Worm (Caenorhabditis elegans): Measurements from ENCODE around the gene Y82E9BR.8.

The Y82E9BR.8 gene

ce11 chrIII:1374355-1374807, 16.5 kb upstream of the Y82E9BR.8 start, which contains the start of gene Y82E9BR.20:
Gene Y82E9BR.20 (plus strand): TSS chrIII:1374405.
- no peak for TF ChIP-seq unc-62 (GFP tag; optimal IDR thresholded peaks at IDR 0.05)

ce11 chrIII:1372563-1372962, 14.7 kb upstream of the Y82E9BR.8 start:
- no peak for TF ChIP-seq unc-62 (GFP tag; optimal IDR thresholded peaks at IDR 0.05)

DNA sequence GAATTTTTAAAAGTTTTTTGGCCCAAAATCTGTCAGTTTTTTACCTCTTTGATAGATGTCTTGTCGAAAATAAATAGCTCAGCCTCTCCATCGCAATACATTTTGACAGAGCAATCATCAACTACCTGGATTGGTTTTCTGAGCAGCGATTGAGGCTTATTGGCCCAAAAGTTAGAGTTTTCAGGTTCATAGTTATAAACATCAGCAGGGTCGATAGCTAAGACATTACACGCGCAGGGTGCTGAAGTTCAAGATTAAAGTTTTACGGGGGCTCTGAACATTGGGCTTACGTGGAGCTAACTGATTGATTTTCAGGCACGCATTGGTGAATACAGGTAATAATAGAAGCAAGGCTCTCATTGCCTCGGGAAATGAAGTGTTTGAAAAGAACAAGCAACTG, 1.8 kb upstream of the Y82E9BR.8 start, which contains the start of gene Y82E9BR.9:
Gene Y82E9BR.9 (minus strand): TSS at position 101 of the 400 bp plus-strand sequence.
- TF ChIP-seq unc-62 (GFP tag; optimal IDR thresholded peaks at IDR 0.05) = no peak

DNA sequence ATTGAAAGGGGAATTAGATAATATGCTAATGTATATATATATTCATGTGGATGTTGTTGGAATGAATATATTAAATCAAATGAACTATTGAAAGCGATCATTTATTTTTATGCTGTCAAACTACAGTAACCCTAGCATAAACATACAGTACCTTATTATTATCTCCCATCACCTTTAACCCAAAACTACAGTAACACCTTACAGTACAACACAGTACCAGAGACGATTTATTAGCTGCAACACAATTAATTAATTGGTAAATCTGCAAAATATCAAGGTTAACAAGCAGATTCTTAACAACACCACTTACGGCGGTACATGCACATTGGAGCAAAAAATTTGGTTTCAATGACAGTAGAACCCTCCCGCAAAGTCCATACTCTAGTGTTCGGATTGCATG, 2.6 kb downstream of the Y82E9BR.8 start, which contains the start of gene Y82E9BL.1:
Gene Y82E9BL.1 (minus strand): TSS at position 101 of the 400 bp plus-strand sequence.
- TF ChIP-seq unc-62 (GFP tag; optimal IDR thresholded peaks at IDR 0.05) = no peak

ce11 chrIII:1354523-1354922, 3.4 kb downstream of the Y82E9BR.8 start:
- no peak for TF ChIP-seq unc-62 (GFP tag; optimal IDR thresholded peaks at IDR 0.05)

DNA sequence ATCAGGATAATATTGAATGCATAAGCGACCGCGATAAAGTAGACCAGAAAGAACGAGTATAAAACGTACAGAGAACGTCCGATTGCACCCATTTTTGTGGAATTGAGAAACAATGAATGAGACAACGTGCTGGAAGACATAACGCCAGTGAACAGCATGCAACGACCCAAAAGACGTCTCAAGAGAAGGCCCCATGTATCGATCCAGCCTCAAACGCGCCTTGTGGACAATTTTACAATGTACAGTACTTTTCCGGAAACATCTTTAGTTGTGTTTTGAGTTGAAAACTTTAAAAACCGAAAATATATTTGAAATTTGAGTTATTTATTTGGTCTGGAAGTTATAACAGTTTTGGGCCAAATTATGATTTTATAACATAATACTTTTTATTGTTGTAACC, 7.1 kb downstream of the Y82E9BR.8 start, which contains the start of gene Y82E9BL.3:
Gene Y82E9BL.3 (minus strand): TSS at position 101 of the 400 bp plus-strand sequence.
- no peak for TF ChIP-seq unc-62 (GFP tag; optimal IDR thresholded peaks at IDR 0.05)

DNA sequence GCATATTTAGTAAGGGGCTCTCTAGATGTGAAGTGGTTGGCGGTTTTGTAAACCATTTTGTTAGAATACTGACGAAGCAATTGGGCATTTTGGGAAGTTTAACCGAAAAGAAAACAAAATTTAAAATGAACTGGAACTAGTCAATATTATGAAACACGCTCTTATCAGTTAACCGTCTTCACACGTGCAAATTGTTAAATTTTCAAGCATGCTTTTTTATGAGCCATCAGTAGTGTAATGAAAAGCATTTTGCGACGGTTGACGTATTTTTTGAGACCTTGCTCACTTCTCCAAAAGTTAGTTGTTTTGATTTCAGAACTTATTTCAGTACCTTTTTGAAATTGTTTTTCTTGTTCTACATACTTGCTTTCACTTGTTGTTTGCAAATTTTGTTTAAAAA, 8.6 kb downstream of the Y82E9BR.8 start, which contains the start of gene fbxa-25:
Gene fbxa-25 (minus strand): TSS at position 138 of the 400 bp plus-strand sequence.
- TF ChIP-seq unc-62 (GFP tag; optimal IDR thresholded peaks at IDR 0.05) = no peak

- no peak for TF ChIP-seq unc-62 (GFP tag; optimal IDR thresholded peaks at IDR 0.05)
Observed at ce11 chrIII:1347539-1347938, 10.3 kb downstream of the Y82E9BR.8 start, which contains the start of gene Y82E9BL.5. Gene Y82E9BL.5 (minus strand): TSS chrIII:1347639.

DNA sequence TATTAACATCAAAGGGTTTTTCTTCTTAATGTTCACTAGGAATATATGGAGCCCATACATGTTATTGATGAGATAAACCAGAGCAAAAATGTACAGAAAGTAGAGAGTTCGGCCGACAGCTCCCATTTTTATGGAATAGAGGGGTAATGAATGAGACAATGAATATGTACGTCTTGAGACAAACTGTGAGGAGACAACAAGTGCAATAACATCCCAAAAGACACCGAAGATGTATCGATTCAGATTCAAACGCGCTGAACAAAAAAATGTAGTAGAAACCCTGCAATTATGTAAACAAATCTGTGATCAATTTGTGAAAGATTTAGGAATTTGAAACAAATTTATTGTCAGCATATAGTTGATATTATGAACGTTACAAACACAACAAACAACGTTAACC, 10.9 kb downstream of the Y82E9BR.8 start:
- no peak for TF ChIP-seq unc-62 (GFP tag; optimal IDR thresholded peaks at IDR 0.05)

DNA sequence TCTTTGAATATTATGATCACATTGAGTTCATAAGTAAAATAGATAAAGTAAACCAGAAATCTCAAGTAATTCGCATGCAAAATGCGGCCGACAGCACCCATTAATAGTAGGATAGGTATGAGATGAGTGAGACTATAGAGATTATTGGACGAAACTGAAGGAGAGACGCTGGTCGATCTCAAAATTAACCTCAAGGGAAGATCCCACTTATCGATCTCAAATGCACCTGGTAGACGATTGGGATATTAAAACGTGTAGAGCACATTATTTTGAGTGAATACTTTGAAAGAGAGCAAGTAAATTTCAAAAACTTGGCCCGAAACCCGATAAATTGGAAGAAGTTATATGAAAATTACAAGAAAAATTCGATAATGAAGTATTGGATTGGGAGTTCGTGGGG, 12.2 kb downstream of the Y82E9BR.8 start, which contains the start of gene Y82E9BL.6:
Gene Y82E9BL.6 (minus strand): TSS at position 101 of the 400 bp plus-strand sequence.
- no peak for TF ChIP-seq unc-62 (GFP tag; optimal IDR thresholded peaks at IDR 0.05)

DNA sequence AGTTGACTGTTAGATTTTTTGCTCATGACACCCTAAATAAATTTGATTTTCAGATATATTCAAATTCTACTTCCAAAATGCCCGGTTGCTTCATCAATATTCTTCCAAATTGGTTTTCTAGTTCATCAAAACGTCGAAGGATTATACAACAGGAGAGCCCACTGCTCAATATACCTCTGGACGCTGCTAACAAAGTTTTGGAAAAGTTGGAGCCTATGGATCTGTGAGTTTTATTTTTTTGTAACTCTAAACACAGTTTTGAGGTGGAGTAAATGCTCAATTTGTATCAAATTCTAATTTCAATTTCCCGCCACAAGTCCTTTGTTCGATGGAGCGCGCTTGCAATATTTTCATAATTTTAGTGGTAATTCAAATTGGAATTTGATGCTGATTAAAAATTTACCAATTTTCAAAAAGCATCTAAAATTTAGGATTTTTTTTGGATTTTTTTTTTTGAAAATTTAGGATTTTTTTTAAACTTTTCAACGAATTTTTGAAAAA, 14.9 kb downstream of the Y82E9BR.8 start, which contains the start of gene fbxa-27:
Gene fbxa-27 (plus strand): TSS at position 51 of the 501 bp plus-strand sequence.
- TF ChIP-seq unc-62 (GFP tag; optimal IDR thresholded peaks at IDR 0.05) = no peak

DNA sequence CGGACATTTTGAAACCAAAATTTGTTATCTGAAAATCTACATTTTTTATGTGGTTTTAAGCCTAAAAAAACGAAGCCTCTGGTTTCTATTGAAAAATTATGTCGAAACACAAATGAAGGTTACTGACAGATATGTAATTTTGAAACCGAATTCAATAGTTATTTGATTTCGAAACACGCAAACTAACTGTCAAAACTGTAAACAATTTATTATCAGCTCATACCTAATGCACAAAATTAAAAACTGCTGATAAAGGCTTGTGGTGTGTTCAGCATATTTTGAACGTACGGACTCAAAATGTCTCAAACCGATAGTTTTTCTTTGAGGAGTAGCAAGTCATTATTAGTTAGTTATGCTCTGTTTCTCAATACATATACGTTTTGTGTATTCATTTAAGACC, 15.4 kb downstream of the Y82E9BR.8 start, which contains the start of gene fbxa-26:
Gene fbxa-26 (minus strand): TSS at position 35 of the 400 bp plus-strand sequence.
- no peak for TF ChIP-seq unc-62 (GFP tag; optimal IDR thresholded peaks at IDR 0.05)

ce11 chrIII:1340240-1340639, 17.6 kb downstream of the Y82E9BR.8 start, which contains the start of gene fbxa-5:
Gene fbxa-5 (minus strand): TSS chrIII:1340340.
- TF ChIP-seq unc-62 (GFP tag; optimal IDR thresholded peaks at IDR 0.05) = no peak

- TF ChIP-seq unc-62 (GFP tag; optimal IDR thresholded peaks at IDR 0.05) = no peak
Observed at ce11 chrIII:1331894-1332293, 26.0 kb downstream of the Y82E9BR.8 start, which contains the start of gene Y82E9BL.19. Gene Y82E9BL.19 (plus strand): TSS chrIII:1332016.

ce11 chrIII:1326490-1326889, 31.4 kb downstream of the Y82E9BR.8 start, which contains the start of gene Y82E9BL.18:
Gene Y82E9BL.18 (plus strand): TSS chrIII:1326790.
- no peak for TF ChIP-seq unc-62 (GFP tag; optimal IDR thresholded peaks at IDR 0.05)

- TF ChIP-seq unc-62 (GFP tag; optimal IDR thresholded peaks at IDR 0.05) = no peak
Observed at ce11 chrIII:1324513-1324912, 33.4 kb downstream of the Y82E9BR.8 start, which contains the start of gene fbxa-14. Gene fbxa-14 (minus strand): TSS chrIII:1324613.

- no peak for TF ChIP-seq unc-62 (GFP tag; optimal IDR thresholded peaks at IDR 0.05)
Observed at ce11 chrIII:1323555-1323954, 34.3 kb downstream of the Y82E9BR.8 start.
